Fruit fly (Drosophila melanogaster): Measurements from ENCODE around the gene CG4045.

Gene CG4045

DNA sequence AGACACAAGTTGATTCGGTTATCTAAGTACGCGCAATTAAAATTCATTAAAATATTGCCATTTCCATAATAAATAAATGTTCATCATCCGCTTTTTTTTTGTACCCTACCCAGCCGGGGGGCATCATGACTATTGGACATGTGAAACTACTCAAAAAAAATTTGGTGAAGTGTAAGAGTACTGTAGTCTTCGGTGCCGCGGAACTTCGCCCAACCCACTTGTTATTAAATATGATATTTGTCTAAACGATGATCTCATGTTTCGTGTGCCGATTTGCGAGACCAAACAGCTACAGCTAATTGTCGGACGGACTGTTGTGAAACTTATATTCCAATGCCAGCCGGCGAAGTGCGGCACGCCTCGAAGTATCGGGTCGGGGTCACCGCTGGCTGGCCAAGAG lies 13.1 kb upstream of the CG4045 start:
- no peak for TF ChIP-seq noc (tag; optimal IDR thresholded peaks at IDR 0.05)

DNA sequence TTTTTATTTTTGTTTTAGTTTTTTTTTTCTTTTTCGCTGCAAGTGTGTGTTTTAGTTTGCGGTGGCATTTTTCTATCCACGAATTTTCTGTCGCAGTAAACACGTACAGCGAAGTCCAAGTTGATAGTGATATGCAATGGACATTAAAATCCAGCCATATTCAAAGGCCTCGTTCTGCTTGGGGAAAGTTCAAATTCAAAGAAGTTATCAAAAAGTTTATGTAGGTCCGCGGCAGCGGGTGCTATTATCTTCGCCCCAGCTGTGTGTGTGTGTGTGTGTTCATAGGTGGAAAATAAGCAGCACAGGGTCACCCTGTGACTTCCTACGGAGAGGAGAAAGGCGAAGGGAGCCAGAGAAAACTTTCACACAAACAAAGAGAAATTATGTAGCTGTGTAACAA lies 11.8 kb upstream of the CG4045 start:
- peak; percentile 18 for TF ChIP-seq noc (tag; optimal IDR thresholded peaks at IDR 0.05)

- TF ChIP-seq noc (tag; optimal IDR thresholded peaks at IDR 0.05) = peak; percentile 43
Observed at dm6 chrX:2083678-2084162, 8.0 kb upstream of the CG4045 start.

DNA sequence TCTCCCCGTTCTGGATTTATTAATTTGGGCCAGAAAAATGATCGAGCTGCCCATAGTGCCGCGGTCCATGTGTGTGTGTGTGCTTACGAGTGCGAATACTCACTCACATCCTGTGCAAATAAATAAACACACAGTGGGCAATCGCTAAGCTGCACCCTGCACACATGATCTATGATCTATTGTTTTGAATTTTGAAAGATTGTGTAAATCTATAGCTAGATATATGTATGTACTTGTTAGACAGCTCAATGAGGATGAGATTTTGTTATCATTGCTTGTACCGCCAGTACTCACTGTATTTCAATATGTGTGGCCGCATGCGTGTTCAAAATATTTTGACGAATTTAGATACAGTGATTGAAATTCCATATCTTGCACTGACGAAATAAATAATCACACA lies 7.4 kb upstream of the CG4045 start:
- peak; percentile 91 for TF ChIP-seq noc (tag; optimal IDR thresholded peaks at IDR 0.05)

dm6 chrX:2081848-2082365 lies 6.2 kb upstream of the CG4045 start:
- no peak for TF ChIP-seq noc (tag; optimal IDR thresholded peaks at IDR 0.05)

DNA sequence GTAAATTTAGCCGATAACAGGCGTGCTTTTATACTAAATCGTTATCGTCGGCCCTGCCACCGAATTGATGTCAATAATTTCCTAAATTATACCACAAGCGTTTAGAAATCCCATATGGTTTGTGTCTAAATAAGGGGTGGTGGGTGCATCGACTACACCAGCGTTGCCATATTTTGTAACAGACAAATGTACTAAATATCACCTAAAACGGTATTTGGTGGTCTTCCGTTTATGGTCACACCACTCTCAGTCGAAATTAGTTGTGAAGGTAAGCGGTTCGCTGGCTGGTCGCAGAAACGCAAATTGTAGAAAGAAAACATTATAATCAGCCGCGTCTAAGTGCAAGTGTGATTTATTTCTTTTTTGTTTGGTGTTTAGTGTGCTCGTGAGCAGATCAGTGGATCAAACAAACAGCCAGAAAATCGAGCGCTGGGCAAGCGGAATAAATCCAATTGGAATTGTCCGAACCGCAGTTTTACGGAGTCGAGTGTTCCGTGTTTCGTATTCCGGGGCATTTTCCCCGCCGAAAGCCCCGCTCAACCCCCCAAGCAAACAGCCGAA lies 4.7 kb upstream of the CG4045 start, which contains the start of the genes CG16903 and Unc-76:
TSS of gene CG16903 (minus strand) at position 39 of the 561 bp plus-strand sequence.
TSS of gene Unc-76 (plus strand) at position 244 of the 561 bp plus-strand sequence.
- TF ChIP-seq noc (tag; optimal IDR thresholded peaks at IDR 0.05) = peak; percentile 45

dm6 chrX:2076412-2077357 lies 985 bp upstream of the CG4045 start, which contains the start of gene CG4025:
CG4025 (plus strand) TSS chrX:2076966.
- TF ChIP-seq noc (tag; optimal IDR thresholded peaks at IDR 0.05) = no peak

dm6 chrX:2073325-2073724 lies 2.4 kb downstream of the CG4045 start, which contains the start of gene CG4199:
CG4199 (minus strand) TSS chrX:2073483.
- TF ChIP-seq noc (tag; optimal IDR thresholded peaks at IDR 0.05) = no peak

DNA sequence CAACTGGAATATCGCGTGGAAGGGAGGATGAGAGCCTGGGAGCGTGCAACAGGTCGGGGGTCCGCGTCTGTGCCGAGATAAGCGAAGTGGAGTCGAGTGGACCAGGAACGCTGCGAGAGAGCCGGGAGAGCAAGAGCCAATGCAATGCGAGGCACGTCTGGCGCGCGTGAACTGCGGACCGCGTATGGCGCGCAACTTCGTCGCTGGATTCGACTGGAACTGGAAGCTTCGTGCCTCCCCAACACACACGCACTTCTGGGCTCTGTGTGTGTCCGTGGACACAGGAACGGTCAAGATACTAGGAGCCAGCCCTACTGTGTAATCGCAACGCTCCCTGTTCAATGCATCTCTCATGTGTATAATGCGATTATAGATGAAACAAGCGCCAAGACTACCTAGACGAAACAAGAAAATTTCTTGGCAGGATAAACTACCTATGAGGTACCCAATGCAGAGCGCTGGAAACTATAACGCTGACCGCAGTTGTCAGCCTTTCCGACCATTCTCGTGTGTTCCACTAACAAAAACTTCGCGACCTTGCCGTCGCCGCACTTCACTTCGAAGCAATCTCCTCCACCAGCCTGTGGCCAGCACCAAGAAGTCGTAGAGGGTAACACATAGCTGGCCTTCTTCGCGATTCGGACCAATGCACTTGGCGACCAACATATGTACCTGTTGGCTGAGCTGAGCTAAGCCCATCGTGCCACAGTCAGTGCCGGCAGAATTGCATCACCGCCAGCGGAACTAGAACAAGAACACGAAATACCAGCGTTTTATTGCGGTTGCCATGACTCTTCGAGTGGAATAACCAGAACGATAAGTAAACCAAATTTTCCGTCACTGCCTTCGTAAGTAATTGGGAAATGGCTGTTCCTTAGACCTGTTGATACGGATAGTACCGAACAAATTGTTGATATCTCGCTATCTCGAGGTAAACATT lies 3.6 kb downstream of the CG4045 start, which contains the start of gene Rtca:
TSS of gene Rtca (plus strand) at position 536 of the 940 bp plus-strand sequence.
- peak; percentile 66 for TF ChIP-seq noc (tag; optimal IDR thresholded peaks at IDR 0.05)

dm6 chrX:2070708-2071063 lies 5.0 kb downstream of the CG4045 start:
- peak; percentile 84 for TF ChIP-seq noc (tag; optimal IDR thresholded peaks at IDR 0.05)

DNA sequence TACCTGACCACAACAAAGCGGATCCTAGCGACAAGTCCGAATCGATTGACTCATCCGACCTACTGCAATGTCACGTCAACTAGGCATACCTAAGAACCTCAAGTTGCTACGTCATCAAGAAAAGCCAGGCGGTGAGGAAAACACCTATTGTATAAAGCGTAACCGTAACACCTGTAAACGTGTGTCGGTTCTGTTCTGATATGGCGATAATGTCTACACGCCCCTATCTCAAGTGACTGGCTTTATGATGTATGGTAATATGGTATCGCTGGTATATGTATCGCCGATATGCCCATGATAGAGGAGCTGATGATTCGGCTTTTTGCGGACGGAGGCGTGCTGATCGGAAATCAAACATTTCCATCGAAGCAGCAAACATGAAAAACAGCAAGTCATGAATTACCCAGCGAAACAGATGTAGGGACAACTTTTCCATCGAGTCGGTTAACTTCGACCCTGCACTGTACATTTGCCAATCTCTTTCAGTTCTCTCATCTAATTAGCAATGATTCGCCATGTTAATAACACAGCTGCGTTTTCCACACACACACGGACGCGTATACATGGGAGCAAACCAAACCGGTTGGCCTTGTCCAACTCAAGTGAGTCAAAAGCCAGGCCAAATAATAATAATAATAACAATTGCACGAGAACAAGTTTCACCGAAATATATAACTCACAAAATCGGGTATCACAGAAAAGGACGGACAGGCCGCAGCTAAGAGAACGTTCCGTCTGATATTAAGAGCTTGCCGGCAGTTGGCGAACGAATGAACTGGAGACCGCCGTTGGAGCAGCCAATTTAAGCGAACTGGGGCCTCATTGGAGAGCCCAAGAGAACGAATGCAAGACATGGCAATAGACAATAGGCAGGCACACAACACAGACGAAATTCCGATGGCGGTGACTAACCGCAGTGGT lies 5.7 kb downstream of the CG4045 start:
- peak; percentile 6 for TF ChIP-seq noc (tag; optimal IDR thresholded peaks at IDR 0.05)

dm6 chrX:2068292-2068691 lies 7.4 kb downstream of the CG4045 start, which contains the start of gene CG4194:
CG4194 (plus strand) TSS chrX:2068592.
- TF ChIP-seq noc (tag; optimal IDR thresholded peaks at IDR 0.05) = no peak

DNA sequence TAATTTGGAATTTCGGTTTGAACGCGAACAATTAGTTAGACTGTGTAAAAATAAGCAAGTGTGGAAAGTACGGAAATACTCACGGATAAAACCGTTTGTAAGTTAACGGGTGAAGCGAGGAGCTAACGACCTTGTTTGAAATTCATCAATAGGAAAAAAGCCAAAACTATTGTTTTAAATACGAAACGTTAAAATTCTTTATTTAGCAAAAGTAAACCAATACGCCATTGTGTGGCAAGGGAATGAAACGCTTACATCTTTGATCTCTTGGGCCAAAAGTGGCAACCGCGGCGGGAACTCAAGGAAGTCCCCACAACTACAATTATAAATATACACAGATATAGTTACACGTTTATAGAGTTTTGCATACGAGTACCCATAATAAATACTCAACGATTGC lies 9.4 kb downstream of the CG4045 start, which contains the start of gene CG14054:
TSS of gene CG14054 (minus strand) at position 101 of the 400 bp plus-strand sequence.
- no peak for TF ChIP-seq noc (tag; optimal IDR thresholded peaks at IDR 0.05)

dm6 chrX:2065073-2065472 lies 10.6 kb downstream of the CG4045 start, which contains the start of gene CG4281:
CG4281 (minus strand) TSS chrX:2065142.
- no peak for TF ChIP-seq noc (tag; optimal IDR thresholded peaks at IDR 0.05)
